Worm (Caenorhabditis elegans): ENCODE data around the gene C46E10.1.
A peak's percentile ranks its signal among the peaks of the same experiment; 100 is the strongest.

The C46E10.1 gene

DNA sequence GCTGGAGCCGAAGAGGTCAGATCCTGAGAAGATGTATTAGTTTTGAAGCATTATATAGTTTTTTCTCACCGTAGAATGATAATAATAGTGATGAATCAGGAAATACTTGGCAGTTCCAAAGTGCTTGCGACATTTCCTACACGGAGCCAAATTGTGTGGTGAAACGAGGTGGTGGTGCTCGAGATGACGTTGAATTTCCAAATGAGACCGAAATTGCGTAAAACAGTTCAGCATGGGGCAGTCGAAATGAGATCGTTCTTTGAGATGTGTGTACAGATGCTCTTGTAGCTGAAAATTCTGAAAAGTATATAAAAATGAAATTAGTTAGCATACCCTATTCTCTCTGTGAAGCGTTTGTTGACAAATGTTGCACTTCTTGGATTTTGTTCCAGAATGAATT, 4.0 kb downstream of the C46E10.1 start, which contains the start of gene C46E10.8:
Gene C46E10.8, minus strand, starts transcription at position 101 of the 400 bp plus-strand sequence.
- TF ChIP-seq unc-62 (GFP tag; optimal IDR thresholded peaks at IDR 0.05 in 1 of 2) (peak in 1 of 2 experiments; percentile 28), unc-62 (tag; optimal IDR thresholded peaks at IDR 0.05) (no peak), tag-97 (GFP tag; IDR thresholded peaks at IDR 0.05) (no peak)

DNA sequence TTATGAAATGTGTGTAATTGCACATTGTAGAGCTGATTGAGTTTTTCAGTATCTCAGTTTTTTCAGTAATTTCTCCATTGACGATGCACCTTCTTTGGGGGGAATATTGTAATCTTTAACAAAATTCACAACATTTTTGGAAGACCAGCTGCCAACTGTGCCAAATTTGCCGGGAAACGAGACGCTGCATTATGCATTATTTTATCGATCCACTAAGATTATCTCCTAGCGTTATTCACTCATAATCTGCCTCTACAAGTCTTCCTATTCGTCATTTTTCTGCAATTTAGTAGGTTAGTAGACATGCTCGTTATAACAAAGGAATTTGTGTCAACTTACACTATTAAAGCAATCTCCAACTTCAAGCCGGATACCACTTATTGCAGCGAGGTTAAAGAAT, 7.7 kb downstream of the C46E10.1 start, which contains the start of the genes sdz-12 and bath-31:
Gene sdz-12, minus strand, starts transcription at position 101 of the 400 bp plus-strand sequence.
Gene bath-31, plus strand, starts transcription at position 251 of the 400 bp plus-strand sequence.
- TF ChIP-seq ces-1 (GFP tag; optimal IDR thresholded peaks at IDR 0.05), result no peak
- no peak for TF ChIP-seq dmd-9 (GFP tag; IDR thresholded peaks at IDR 0.05)
- TF ChIP-seq nhr-111 (GFP tag; optimal IDR thresholded peaks at IDR 0.05), result no peak
- TF ChIP-seq R02D3.7 (tag; optimal IDR thresholded peaks at IDR 0.05), result no peak
- no peak for TF ChIP-seq zfp-2 (tag; optimal IDR thresholded peaks at IDR 0.05)
- no peak for TF ChIP-seq daf-16 (GFP tag; optimal IDR thresholded peaks at IDR 0.05)
- no peak for TF ChIP-seq daf-16 (tag; optimal IDR thresholded peaks at IDR 0.05)
- no peak for TF ChIP-seq dmd-8 (GFP tag; IDR thresholded peaks at IDR 0.05)

DNA sequence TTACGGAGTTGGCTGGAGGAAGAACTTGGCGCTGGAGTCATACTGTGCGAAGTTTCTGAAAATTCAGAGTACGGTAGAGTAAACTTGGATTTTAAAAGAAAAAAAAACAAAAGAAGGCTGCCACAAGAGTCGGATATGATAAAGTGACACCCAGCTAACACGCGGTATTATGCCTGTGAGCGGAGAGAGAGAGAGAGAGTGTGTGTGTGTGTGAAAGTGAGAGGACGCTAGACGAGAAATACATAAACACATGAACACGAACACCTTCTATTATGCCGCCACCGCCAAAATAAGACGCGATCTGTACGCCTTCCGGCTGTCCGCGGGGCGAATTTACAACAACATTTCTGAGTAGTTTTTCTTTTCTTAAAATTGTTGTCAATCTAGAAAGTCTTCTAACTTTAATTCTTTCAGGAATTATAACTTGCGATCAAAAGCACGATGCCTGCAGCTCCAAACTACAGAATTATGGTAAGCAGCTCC, 12.9 kb downstream of the C46E10.1 start, which contains the start of gene F12E12.6:
Gene F12E12.6, minus strand, starts transcription at position 51 of the 483 bp plus-strand sequence.
- TF ChIP-seq attf-4 (tag; optimal IDR thresholded peaks at IDR 0.05), result no peak
- TF ChIP-seq saeg-2 (GFP tag; IDR thresholded peaks at IDR 0.05), result no peak
- TF ChIP-seq php-3 (GFP tag; IDR thresholded peaks at IDR 0.05), result no peak
- TF ChIP-seq dmd-8 (GFP tag; IDR thresholded peaks at IDR 0.05), result no peak
- TF ChIP-seq zip-11 (GFP tag; IDR thresholded peaks at IDR 0.05), result no peak
- no peak for TF ChIP-seq lim-7 (GFP tag; IDR thresholded peaks at IDR 0.05)
- TF ChIP-seq lin-13 (GFP tag; optimal IDR thresholded peaks at IDR 0.05), result no peak
- no peak for TF ChIP-seq unc-39 (tag; optimal IDR thresholded peaks at IDR 0.05)
- TF ChIP-seq mep-1 (tag; optimal IDR thresholded peaks at IDR 0.05), result no peak
- TF ChIP-seq hif-1 (tag; optimal IDR thresholded peaks at IDR 0.05), result no peak
- TF ChIP-seq mxl-2 (GFP tag; conservative IDR thresholded peaks at IDR 0.05), result no peak
- no peak for TF ChIP-seq F26F4.8 (GFP tag; conservative IDR thresholded peaks at IDR 0.05)
- no peak for TF ChIP-seq ZK546.5 (tag; optimal IDR thresholded peaks at IDR 0.05)
- no peak for TF ChIP-seq madf-5 (GFP tag; IDR thresholded peaks at IDR 0.05)
- TF ChIP-seq ceh-44 (GFP tag; IDR thresholded peaks at IDR 0.05), result no peak
- no peak for TF ChIP-seq D1046.2 (GFP tag; IDR thresholded peaks at IDR 0.05)
- no peak for TF ChIP-seq madf-9 (GFP tag; conservative IDR thresholded peaks at IDR 0.05)
- no peak for TF ChIP-seq fos-1 (tag; optimal IDR thresholded peaks at IDR 0.05)
- no peak for TF ChIP-seq T26A8.4 (GFP tag; IDR thresholded peaks at IDR 0.05)
- TF ChIP-seq nhr-28 (tag; optimal IDR thresholded peaks at IDR 0.05), result no peak

DNA sequence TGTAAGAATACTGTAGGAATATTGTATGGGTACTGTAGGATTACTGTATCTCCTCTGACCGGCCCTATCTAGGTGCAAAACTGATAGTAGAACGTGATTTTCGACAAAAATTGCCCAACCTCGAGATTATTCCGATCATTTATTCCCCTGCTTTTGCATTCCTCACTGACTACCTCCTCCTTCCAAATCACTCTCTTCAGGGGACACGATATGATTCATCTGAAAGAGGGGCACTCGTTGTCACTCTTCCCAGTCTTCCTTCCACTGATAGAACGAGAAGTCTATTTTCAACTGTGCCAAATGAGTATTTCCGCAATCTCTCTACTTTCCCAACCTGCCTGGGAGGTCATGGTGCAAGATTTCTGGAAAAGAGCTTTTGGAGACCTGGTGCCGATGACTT, 15.6 kb downstream of the C46E10.1 start, which contains the start of gene F12E12.2:
Gene F12E12.2, plus strand, starts transcription at position 301 of the 400 bp plus-strand sequence.
- TF ChIP-seq T20F7.1 (GFP tag; optimal IDR thresholded peaks at IDR 0.05), result no peak
- TF ChIP-seq vab-7 (GFP tag; IDR thresholded peaks at IDR 0.05), result no peak
- TF ChIP-seq F49E8.2 (tag; optimal IDR thresholded peaks at IDR 0.05; ENCODE audit: borderline replicate concordance), result no peak
- no peak for TF ChIP-seq egl-27 (tag; optimal IDR thresholded peaks at IDR 0.05)
- TF ChIP-seq nhr-42 (GFP tag; IDR thresholded peaks at IDR 0.05), result no peak

DNA sequence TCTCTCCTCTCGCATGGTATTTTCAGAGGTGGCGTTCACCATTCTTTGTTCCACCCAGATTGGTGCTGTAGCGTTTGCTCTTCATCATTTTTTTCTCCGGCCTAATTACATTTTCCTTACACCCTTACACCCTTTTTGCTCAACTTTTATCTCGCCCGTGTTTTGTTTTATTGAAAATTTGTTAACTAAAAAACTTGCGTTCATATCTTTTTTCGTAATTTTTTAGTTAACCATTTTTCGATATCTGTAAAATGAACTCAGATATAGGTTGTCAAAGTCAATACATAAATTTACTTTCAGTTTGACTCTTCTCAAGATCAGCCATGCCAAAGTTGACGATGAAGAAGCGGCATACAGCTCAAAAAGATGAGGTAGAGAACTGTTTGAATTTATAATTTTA, 17.6 kb downstream of the C46E10.1 start, which contains the start of gene F12E12.1:
Gene F12E12.1, plus strand, starts transcription at position 301 of the 400 bp plus-strand sequence.
- no peak for TF ChIP-seq nhr-111 (GFP tag; optimal IDR thresholded peaks at IDR 0.05)
- no peak for TF ChIP-seq daf-8 (GFP tag; IDR thresholded peaks at IDR 0.05)

Data from whole organism, L4 larva.